Fruit fly (Drosophila melanogaster) S2 (cell line): ENCODE data around the gene CG34296.

ENCODE experiments used
- CG8478 ChIP-seq: fragments of >200 bp; optimal IDR thresholded peaks from 2 replicates; lab custom pipeline; 2018
- CTCF ChIP-seq, 2 experiments: fragments of >200 bp; optimal IDR thresholded peaks; 2 replicates each; lab custom pipeline; 2018

dm6 chr3R:29690960-29691527 lies 31.3 kb upstream of the CG34296 start:
- TF ChIP-seq CG8478 (no peak), CTCF (optimal IDR thresholded peaks at IDR 0.05; lab: Kevin White, UChicago) (no peak)
